Fruit fly (Drosophila melanogaster) whole organism, embryonic: ENCODE data around the gene CG33306.

ENCODE experiments used
- Adf1 ChIP-seq: fragments of 200-800 bp; sonication (Bioruptor generic); IDR thresholded peaks from 2 replicates; pipeline ENCODE4 v1.3.6; 2022; ENCODE audit warnings: missing biosample characterization, missing genetic modification characterization
- Bteb2 ChIP-seq: fragments of 200-800 bp; sonication (Bioruptor generic); optimal IDR thresholded peaks from 2 replicates; lab custom pipeline; 2016; ENCODE audit warnings: missing biosample characterization, missing genetic modification characterization
- CG10274 ChIP-seq: fragments of 200-800 bp; sonication (Bioruptor generic); optimal IDR thresholded peaks from 3 replicates; lab custom pipeline; 2017; ENCODE audit warnings: missing biosample characterization, mild to moderate bottlenecking, missing genetic modification characterization
- CG10654 ChIP-seq: fragments of 200-800 bp; sonication (Bioruptor generic); optimal IDR thresholded peaks from 2 replicates; lab custom pipeline; 2016; ENCODE audit warnings: missing biosample characterization, missing genetic modification characterization
- CG12071 ChIP-seq: fragments of 200-800 bp; sonication (Bioruptor generic); optimal IDR thresholded peaks from 3 replicates; lab custom pipeline; 2018; ENCODE audit warnings: missing biosample characterization, mild to moderate bottlenecking, missing genetic modification characterization
- CG12659 ChIP-seq: fragments of 200-800 bp; sonication (Bioruptor generic); optimal IDR thresholded peaks from 3 replicates; lab custom pipeline; 2017; ENCODE audit warnings: mild to moderate bottlenecking, missing biosample characterization, missing genetic modification reagents, missing genetic modification characterization
- CG13424 ChIP-seq: fragments of 200-800 bp; sonication (Bioruptor generic); optimal IDR thresholded peaks from 2 replicates; lab custom pipeline; 2019; ENCODE audit warnings: missing biosample characterization, mild to moderate bottlenecking, missing genetic modification characterization, moderate library complexity
- CG14050 ChIP-seq: fragments of 200-800 bp; sonication (Bioruptor generic); IDR thresholded peaks from 3 replicates; pipeline ENCODE4 v1.3.6; 2022; ENCODE audit warnings: missing biosample characterization, missing genetic modification characterization
- CG15073 ChIP-seq: fragments of 200-800 bp; sonication (Bioruptor generic); optimal IDR thresholded peaks from 2 replicates; lab custom pipeline; 2016; ENCODE audit warnings: missing biosample characterization, missing genetic modification characterization
- CG17612 ChIP-seq: fragments of 200-800 bp; sonication (Bioruptor generic); IDR thresholded peaks from 2 replicates; pipeline ENCODE4 v1.3.6; 2022; ENCODE audit warnings: missing biosample characterization, missing genetic modification characterization
- CG17829 ChIP-seq: fragments of 200-800 bp; optimal IDR thresholded peaks from 2 replicates; lab custom pipeline; 2019; ENCODE audit warnings: missing biosample characterization, mild to moderate bottlenecking, missing genetic modification characterization, moderate library complexity
- CG18476 ChIP-seq: fragments of 200-800 bp; sonication (Bioruptor generic); optimal IDR thresholded peaks from 2 replicates; lab custom pipeline; 2016; ENCODE audit warnings: missing biosample characterization, mild to moderate bottlenecking, missing genetic modification characterization
- CG3065 ChIP-seq: fragments of 200-800 bp; sonication (Bioruptor generic); optimal IDR thresholded peaks from 2 replicates; lab custom pipeline; 2016; ENCODE audit warnings: missing biosample characterization, missing genetic modification characterization
- CG3163 ChIP-seq: fragments of 200-800 bp; sonication (Bioruptor generic); optimal IDR thresholded peaks from 3 replicates; lab custom pipeline; 2016; ENCODE audit warnings: missing biosample characterization, missing genetic modification characterization
- CG33557 ChIP-seq: fragments of 200-800 bp; sonication (Bioruptor generic); optimal IDR thresholded peaks from 2 replicates; lab custom pipeline; 2019; ENCODE audit warnings: missing biosample characterization, mild to moderate bottlenecking, missing genetic modification characterization, moderate library complexity
- CG4730 ChIP-seq: fragments of 200-800 bp; sonication (Bioruptor generic); IDR thresholded peaks from 2 replicates; pipeline ENCODE4 v1.3.6; 2022; ENCODE audit warnings: missing biosample characterization, missing genetic modification characterization
- CG5180 ChIP-seq: fragments of 200-800 bp; sonication (Bioruptor generic); optimal IDR thresholded peaks from 3 replicates; lab custom pipeline; 2017; ENCODE audit warnings: missing biosample characterization, missing genetic modification characterization, mild to moderate bottlenecking, moderate library complexity, missing genetic modification reagents
- CG6254 ChIP-seq: fragments of 200-800 bp; sonication (Bioruptor generic); optimal IDR thresholded peaks from 3 replicates; lab custom pipeline; 2017; ENCODE audit warnings: mild to moderate bottlenecking, missing biosample characterization, missing genetic modification reagents, missing genetic modification characterization
- CG6272 ChIP-seq: fragments of 200-800 bp; sonication (Bioruptor generic); IDR thresholded peaks from 2 replicates; pipeline ENCODE4 v1.3.6; 2022; ENCODE audit warnings: missing biosample characterization, missing genetic modification characterization
- CG7357 ChIP-seq: fragments of 200-800 bp; sonication (Bioruptor generic); IDR thresholded peaks from 3 replicates; pipeline ENCODE4 v1.3.6; 2022; ENCODE audit warnings: missing biosample characterization, missing genetic modification characterization
- CG7745 ChIP-seq: fragments of 200-800 bp; sonication (Bioruptor generic); optimal IDR thresholded peaks from 2 replicates; lab custom pipeline; 2018; ENCODE audit warnings: missing biosample characterization, mild to moderate bottlenecking, missing genetic modification characterization, moderate library complexity
- CG7963 ChIP-seq: fragments of 200-800 bp; sonication (Bioruptor generic); IDR thresholded peaks from 3 replicates; pipeline ENCODE4 v1.3.6; 2022; ENCODE audit warnings: missing biosample characterization, missing genetic modification characterization; ENCODE audit not compliant: partially characterized antibody
- CG8089 ChIP-seq: fragments of 200-800 bp; sonication (Bioruptor generic); optimal IDR thresholded peaks from 3 replicates; lab custom pipeline; 2016; ENCODE audit warnings: missing biosample characterization, missing genetic modification characterization
- CG8388 ChIP-seq: fragments of 200-800 bp; sonication (Bioruptor generic); optimal IDR thresholded peaks from 2 replicates; lab custom pipeline; 2019; ENCODE audit warnings: missing biosample characterization, mild to moderate bottlenecking, missing genetic modification characterization, moderate library complexity
- CG8765 ChIP-seq: fragments of 200-800 bp; sonication (Bioruptor generic); IDR thresholded peaks from 2 replicates; pipeline ENCODE4 v1.3.6; 2022; ENCODE audit warnings: missing biosample characterization, missing genetic modification characterization
- CG9215 ChIP-seq: fragments of 200-800 bp; sonication (Bioruptor generic); IDR thresholded peaks from 2 replicates; pipeline ENCODE4 v1.3.6; 2022; ENCODE audit warnings: missing biosample characterization, missing genetic modification characterization
- D ChIP-seq, 2 experiments: fragments of 200-800 bp in 1 of 2; fragments of >200 bp in 1 of 2; sonication (Bioruptor generic) in 1 of 2; optimal IDR thresholded peaks; 2 replicates in 1 of 2; 3 replicates in 1 of 2; lab custom pipeline; 2017; ENCODE audit warnings: mild to moderate bottlenecking in 1 of 2, missing biosample characterization in 1 of 2, missing genetic modification characterization in 1 of 2, missing genetic modification reagents in 1 of 2
- Dll ChIP-seq: fragments of 200-800 bp; sonication (Bioruptor generic); IDR thresholded peaks from 4 replicates; pipeline ENCODE4 v1.3.6; 2022; ENCODE audit warnings: missing biosample characterization, missing genetic modification characterization; ENCODE audit not compliant: partially characterized antibody
- Dref ChIP-seq: fragments of 200-800 bp; sonication (Bioruptor generic); IDR thresholded peaks from 2 replicates; pipeline ENCODE4 v1.3.6; 2022; ENCODE audit warnings: missing biosample characterization, missing genetic modification characterization
- Hmx ChIP-seq: fragments of 200-800 bp; sonication (Bioruptor generic); optimal IDR thresholded peaks from 2 replicates; lab custom pipeline; 2016; ENCODE audit warnings: missing biosample characterization, missing genetic modification characterization
- Meics ChIP-seq: fragments of 200-800 bp; sonication (Bioruptor generic); optimal IDR thresholded peaks from 2 replicates; lab custom pipeline; 2017; ENCODE audit warnings: missing biosample characterization, mild to moderate bottlenecking, missing genetic modification characterization
- PHDP ChIP-seq: fragments of 200-800 bp; sonication (Bioruptor generic); optimal IDR thresholded peaks from 3 replicates; lab custom pipeline; 2018; ENCODE audit warnings: missing biosample characterization, mild to moderate bottlenecking, missing genetic modification characterization, moderate library complexity
- Ssrp ChIP-seq: fragments of 200-800 bp; sonication (Bioruptor generic); optimal IDR thresholded peaks from 2 replicates; lab custom pipeline; 2018; ENCODE audit warnings: missing biosample characterization, mild to moderate bottlenecking, missing genetic modification characterization, moderate library complexity
- ab ChIP-seq: fragments of 200-800 bp; sonication (Bioruptor generic); optimal IDR thresholded peaks from 2 replicates; lab custom pipeline; 2016; ENCODE audit warnings: missing biosample characterization, missing genetic modification characterization
- chm ChIP-seq: fragments of 200-800 bp; sonication (Bioruptor generic); IDR thresholded peaks from 2 replicates; pipeline ENCODE4 v1.3.6; 2022; ENCODE audit warnings: missing biosample characterization, missing genetic modification characterization
- crp ChIP-seq, 2 experiments: fragments of 200-800 bp; sonication (Bioruptor generic); optimal IDR thresholded peaks; 2 replicates in 1 of 2; 3 replicates in 1 of 2; lab custom pipeline; 2017; ENCODE audit warnings: missing biosample characterization in 2 of 2, missing genetic modification characterization in 2 of 2, mild to moderate bottlenecking in 1 of 2, moderate library complexity in 1 of 2
- lbe ChIP-seq: fragments of 200-800 bp; sonication (Bioruptor generic); optimal IDR thresholded peaks from 2 replicates; lab custom pipeline; 2016; ENCODE audit warnings: missing biosample characterization, mild to moderate bottlenecking, missing genetic modification characterization
- mld ChIP-seq: fragments of 200-800 bp; sonication (Bioruptor generic); IDR thresholded peaks from 3 replicates; pipeline ENCODE4 v1.3.6; 2022; ENCODE audit warnings: missing biosample characterization, missing genetic modification characterization; ENCODE audit not compliant: partially characterized antibody
- org-1 ChIP-seq: fragments of 200-800 bp; sonication (Bioruptor generic); optimal IDR thresholded peaks from 2 replicates; lab custom pipeline; 2017; ENCODE audit warnings: missing biosample characterization, missing genetic modification characterization
- pros ChIP-seq: fragments of 200-800 bp; sonication (Bioruptor generic); optimal IDR thresholded peaks from 3 replicates; lab custom pipeline; 2019; ENCODE audit warnings: missing biosample characterization, mild to moderate bottlenecking, missing genetic modification characterization, moderate library complexity
- ranshi ChIP-seq: fragments of 200-800 bp; sonication (Bioruptor generic); IDR thresholded peaks from 2 replicates; pipeline ENCODE4 v1.3.6; 2022; ENCODE audit warnings: missing biosample characterization, missing genetic modification characterization
- ro ChIP-seq: fragments of 200-800 bp; sonication (Bioruptor generic); IDR thresholded peaks from 2 replicates; pipeline ENCODE4 v1.3.6; 2022; ENCODE audit warnings: missing biosample characterization, missing genetic modification characterization
- schlank ChIP-seq: fragments of 200-800 bp; sonication (Bioruptor generic); optimal IDR thresholded peaks from 2 replicates; lab custom pipeline; 2018; ENCODE audit warnings: missing biosample characterization, mild to moderate bottlenecking, missing genetic modification characterization
- scrt ChIP-seq: fragments of 200-800 bp; sonication (Bioruptor generic); optimal IDR thresholded peaks from 2 replicates; lab custom pipeline; 2018; ENCODE audit warnings: missing biosample characterization, mild to moderate bottlenecking, missing genetic modification characterization, moderate library complexity
- sim ChIP-seq: fragments of 200-800 bp; sonication (Bioruptor generic); IDR thresholded peaks from 2 replicates; pipeline ENCODE4 v1.3.6; 2022; ENCODE audit warnings: missing biosample characterization, missing genetic modification characterization
- ssp ChIP-seq: fragments of 200-800 bp; sonication (Bioruptor generic); IDR thresholded peaks from 2 replicates; pipeline ENCODE4 v1.3.6; 2022; ENCODE audit warnings: missing biosample characterization, missing genetic modification characterization
- tup ChIP-seq: fragments of 200-800 bp; sonication (Bioruptor generic); optimal IDR thresholded peaks from 2 replicates; lab custom pipeline; 2016; ENCODE audit warnings: missing biosample characterization, mild to moderate bottlenecking, missing genetic modification characterization, moderate library complexity

The CG33306 gene

DNA sequence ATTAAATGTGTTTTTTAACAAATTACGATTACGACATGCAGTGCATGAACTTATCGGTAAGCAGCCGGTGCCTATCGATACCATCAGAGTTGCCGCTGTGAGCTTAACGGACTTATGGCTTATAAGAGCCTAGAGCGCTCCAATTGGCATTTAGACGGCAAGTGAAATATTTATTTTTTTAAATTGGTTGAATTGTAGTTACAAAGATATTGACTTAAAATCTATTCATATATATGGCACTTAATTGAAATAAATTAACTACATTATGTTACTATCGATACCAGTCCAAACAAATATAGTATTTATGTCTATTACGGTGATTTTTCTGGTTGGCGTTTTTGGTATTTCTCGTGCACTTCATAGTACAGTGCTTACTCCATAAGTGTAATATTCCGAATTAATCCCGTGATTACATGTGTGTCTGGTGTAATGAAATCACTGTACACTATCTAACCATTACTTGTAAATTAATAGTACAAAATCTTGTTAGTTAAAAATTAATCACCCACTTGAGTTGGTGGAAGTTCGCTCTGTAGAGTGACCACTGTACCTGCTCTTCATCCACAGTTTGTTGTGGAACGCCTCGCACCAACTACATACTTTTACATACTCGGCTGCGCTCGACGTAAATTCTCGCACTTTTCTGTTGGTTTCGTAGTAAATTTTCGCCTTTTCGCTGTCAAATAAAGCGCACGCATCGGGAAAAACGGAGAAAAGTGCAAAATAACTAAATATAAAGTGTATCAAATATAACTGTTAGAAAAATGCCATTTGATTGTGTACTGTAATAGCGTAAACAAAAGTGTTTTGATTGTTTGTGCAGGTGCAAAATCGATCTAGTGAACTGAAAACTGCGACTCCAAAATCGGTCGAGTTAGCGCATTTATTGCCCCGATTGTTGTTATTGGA lies 8.3 kb downstream of the CG33306 start, which contains the start of the genes mRpS23 and CenG1A (continued):
- TF ChIP-seq CG3065 (GFP tag; lab: Kevin White, UChicago): peak; percentile 100
- TF ChIP-seq CG17829 (tag; lab: Kevin White, UChicago): peak; percentile 100
- peak; percentile 99 for TF ChIP-seq CG17612 (GFP tag; lab: Robert Waterston, UW)
- TF ChIP-seq CG15073 (GFP tag; lab: Kevin White, UChicago): peak; percentile 94
- peak; percentile 96 for TF ChIP-seq CG3163 (GFP tag; lab: Kevin White, UChicago)
- TF ChIP-seq scrt (GFP tag; lab: Kevin White, UChicago): peak; percentile 99
- TF ChIP-seq tup (GFP tag; lab: Kevin White, UChicago): peak; percentile 99
- peak; percentile 100 for TF ChIP-seq CG13424 (tag; lab: Kevin White, UChicago)
- peak; percentile 100 for TF ChIP-seq Meics (GFP tag; lab: Kevin White, UChicago)
- peak; percentile 99 for TF ChIP-seq CG18476 (GFP tag; lab: Kevin White, UChicago)
- TF ChIP-seq CG7963 (GFP tag; lab: Robert Waterston, UW): peak; percentile 74; the same call in 2 of the 3 replicates
- TF ChIP-seq lbe (GFP tag; lab: Kevin White, UChicago): peak; percentile 99
- peak; percentile 100 for TF ChIP-seq CG4730 (GFP tag; lab: Robert Waterston, UW)
- peak; percentile 97 for TF ChIP-seq ssp
- TF ChIP-seq Adf1 (GFP tag; lab: Robert Waterston, UW): peak; percentile 95
- peak; percentile 100 for TF ChIP-seq CG8388 (GFP tag; lab: Kevin White, UChicago)
- peak; percentile 100 for TF ChIP-seq org-1 (GFP tag; lab: Kevin White, UChicago)
- peak; percentile 99 for TF ChIP-seq ab (GFP tag; lab: Kevin White, UChicago)
- TF ChIP-seq Dref (GFP tag; lab: Robert Waterston, UW): peak; percentile 70
- TF ChIP-seq CG7357 (GFP tag; lab: Robert Waterston, UW): peak; percentile 99
- peak; percentile 99 for TF ChIP-seq CG9215 (GFP tag; lab: Robert Waterston, UW)
- TF ChIP-seq CG10654: peak; percentile 100
- no peak for TF ChIP-seq D (optimal IDR thresholded peaks at IDR 0.05; lab: Kevin White, UChicago)
- TF ChIP-seq D (GFP tag; optimal IDR thresholded peaks at IDR 0.05; lab: Kevin White, UChicago): peak; percentile 99
- TF ChIP-seq CG12659 (GFP tag; lab: Kevin White, UChicago): peak; percentile 100
- TF ChIP-seq CG5180 (GFP tag; lab: Kevin White, UChicago): peak; percentile 94
- peak; percentile 100 for TF ChIP-seq CG8765 (GFP tag; lab: Robert Waterston, UW)
- peak; percentile 100 for TF ChIP-seq CG6272 (GFP tag; lab: Robert Waterston, UW)
- TF ChIP-seq ranshi: peak; percentile 100
- TF ChIP-seq CG7745 (tag; lab: Kevin White, UChicago): peak; percentile 97
- peak; percentile 100 for TF ChIP-seq schlank (tag; lab: Kevin White, UChicago)
- peak; percentile 100 for TF ChIP-seq Ssrp (tag; lab: Kevin White, UChicago)
- peak; percentile 97 for TF ChIP-seq CG10274 (GFP tag; lab: Kevin White, UChicago)
- TF ChIP-seq PHDP (tag; lab: Kevin White, UChicago): peak; percentile 100
- peak; percentile 98 for TF ChIP-seq CG6254 (GFP tag; lab: Kevin White, UChicago)
- peak; percentile 93 for TF ChIP-seq Dll (GFP tag; lab: Robert Waterston, UW)
- TF ChIP-seq chm (GFP tag; lab: Robert Waterston, UW): peak; percentile 100
- TF ChIP-seq crp (GFP tag; optimal IDR thresholded peaks at IDR 0.05; lab: Kevin White, UChicago): peak; percentile 52 to 78
- peak; percentile 99 for TF ChIP-seq CG33557 (GFP tag; lab: Kevin White, UChicago)
- peak; percentile 100 for TF ChIP-seq Bteb2 (GFP tag; lab: Kevin White, UChicago)
- peak; percentile 80 for TF ChIP-seq pros (GFP tag; lab: Kevin White, UChicago)
- peak; percentile 70; the same call in 2 of the 3 replicates for TF ChIP-seq mld (GFP tag; lab: Robert Waterston, UW)
- peak; percentile 100 for TF ChIP-seq CG14050 (GFP tag; lab: Robert Waterston, UW)
- TF ChIP-seq CG8089 (GFP tag; lab: Kevin White, UChicago): peak; percentile 100
- peak; percentile 99 for TF ChIP-seq Hmx (GFP tag; lab: Kevin White, UChicago)
- TF ChIP-seq CG12071 (GFP tag; lab: Kevin White, UChicago): peak; percentile 100
- peak; percentile 100 for TF ChIP-seq sim
- TF ChIP-seq ro (GFP tag; lab: Robert Waterston, UW): peak; percentile 99
